Fruit fly (Drosophila melanogaster) whole organism, embryonic: ENCODE data around the gene CG18508.

Experiments used
- CG13894 ChIP-seq: fragments of 200-800 bp; sonication (Bioruptor generic); optimal IDR thresholded peaks from 3 replicates; lab custom pipeline; 2018; ENCODE audit warnings: missing biosample characterization, mild to moderate bottlenecking, missing genetic modification characterization, moderate library complexity
- CG15479 ChIP-seq: fragments of 200-800 bp; sonication (Bioruptor generic); optimal IDR thresholded peaks from 3 replicates; lab custom pipeline; 2019; ENCODE audit warnings: missing biosample characterization, mild to moderate bottlenecking, missing genetic modification characterization, moderate library complexity
- CG18011 ChIP-seq: fragments of 200-800 bp; sonication (Bioruptor generic); optimal IDR thresholded peaks from 2 replicates; lab custom pipeline; 2017; ENCODE audit warnings: missing biosample characterization, missing genetic modification characterization, mild to moderate bottlenecking, moderate library complexity, missing genotype
- ERR ChIP-seq: fragments of 200-800 bp; sonication (Bioruptor generic); optimal IDR thresholded peaks from 2 replicates; lab custom pipeline; 2016; ENCODE audit warnings: missing biosample characterization, missing genetic modification characterization
- HLH3B ChIP-seq: fragments of 200-800 bp; sonication (Bioruptor generic); IDR thresholded peaks from 2 replicates; pipeline ENCODE4 v1.3.6; 2022; ENCODE audit warnings: missing biosample characterization, missing genetic modification characterization
- Trl ChIP-seq, 3 experiments: fragments of >200 bp in 2 of 3; fragments of 200-800 bp in 1 of 3; sonication (Bioruptor generic) in 1 of 3; optimal IDR thresholded peaks; 2 replicates in 1 of 3; 3 replicates in 2 of 3; lab custom pipeline; 2016 to 2017; ENCODE audit warnings: missing biosample characterization in 1 of 3, missing genetic modification characterization in 1 of 3
- ap ChIP-seq: fragments of 200-800 bp; sonication (Bioruptor generic); IDR thresholded peaks from 2 replicates; pipeline ENCODE4 v1.3.6; 2022; ENCODE audit warnings: missing biosample characterization, missing genetic modification characterization
- sd ChIP-seq: fragments of 200-800 bp; sonication (Bioruptor generic); optimal IDR thresholded peaks from 3 replicates; lab custom pipeline; 2018; ENCODE audit warnings: missing biosample characterization, mild to moderate bottlenecking, missing genetic modification characterization, moderate library complexity

- TF ChIP-seq CG18011 (GFP tag; lab: Kevin White, UChicago) (no peak), CG13894 (tag; lab: Kevin White, UChicago) (no peak), HLH3B (GFP tag; lab: Robert Waterston, UW) (no peak), sd (tag; lab: Kevin White, UChicago) (no peak), CG15479 (GFP tag; lab: Kevin White, UChicago) (no peak), Trl (optimal IDR thresholded peaks at IDR 0.05; lab: Kevin White, UChicago) (no peak), Trl (GFP tag; optimal IDR thresholded peaks at IDR 0.05; lab: Kevin White, UChicago) (no peak), ERR (GFP tag; lab: Kevin White, UChicago) (no peak), ap (GFP tag; lab: Robert Waterston, UW) (no peak)
Observed at dm6 chrX:3123626-3124025, 49.3 kb downstream of the CG18508 start.
